Worm (Caenorhabditis elegans): ENCODE results near the gene T25B9.5.

The T25B9.5 gene

DNA sequence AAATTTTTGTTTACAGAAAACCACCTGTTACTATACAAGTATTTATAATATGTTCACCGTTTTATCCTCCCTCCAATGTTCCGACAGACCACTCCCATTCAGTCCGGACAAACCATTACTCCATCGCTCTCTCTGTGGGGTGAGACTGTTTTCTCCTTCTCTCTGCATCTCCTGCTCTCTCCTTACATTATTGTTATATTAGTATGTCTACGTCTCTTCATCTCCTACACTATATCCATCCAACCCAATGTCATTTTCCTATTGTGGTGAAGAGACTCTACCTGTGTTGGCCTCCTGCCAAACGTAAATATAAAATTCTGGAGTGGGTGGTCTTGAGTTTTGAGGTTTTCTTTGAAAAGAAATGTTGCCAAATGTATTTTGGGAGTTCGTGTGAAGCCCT, 40.0 kb downstream of the T25B9.5 start:
- TF ChIP-seq unc-55 (GFP tag; optimal IDR thresholded peaks at IDR 0.05), result no peak
- no peak for TF ChIP-seq unc-62 (GFP tag; optimal IDR thresholded peaks at IDR 0.05)
- peak; percentile 21 for TF ChIP-seq gmeb-1 (tag; optimal IDR thresholded peaks at IDR 0.05)
- TF ChIP-seq alr-1 (tag; optimal IDR thresholded peaks at IDR 0.05), result no peak
- peak; percentile 8 for TF ChIP-seq sma-3 (GFP tag; optimal IDR thresholded peaks at IDR 0.05)
- TF ChIP-seq mdl-1 (tag; optimal IDR thresholded peaks at IDR 0.05), result no peak
- TF ChIP-seq egl-27 (tag; optimal IDR thresholded peaks at IDR 0.05), result peak; percentile 21
- no peak for TF ChIP-seq skn-1 (tag; optimal IDR thresholded peaks at IDR 0.05)
- TF ChIP-seq elt-1 (tag; optimal IDR thresholded peaks at IDR 0.05), result no peak
- TF ChIP-seq fos-1 (tag; optimal IDR thresholded peaks at IDR 0.05), result peak; percentile 43
- TF ChIP-seq unc-39 (tag; optimal IDR thresholded peaks at IDR 0.05), result no peak
- TF ChIP-seq crh-2 (tag; optimal IDR thresholded peaks at IDR 0.05), result no peak
- TF ChIP-seq sem-4 (tag; optimal IDR thresholded peaks at IDR 0.05), result no peak
- no peak for TF ChIP-seq nhr-10 (tag; optimal IDR thresholded peaks at IDR 0.05)
- no peak for TF ChIP-seq lin-13 (GFP tag; optimal IDR thresholded peaks at IDR 0.05)
- TF ChIP-seq snpc-4 (tag; optimal IDR thresholded peaks at IDR 0.05), result no peak
- peak; percentile 46 for TF ChIP-seq sma-9 (GFP tag; optimal IDR thresholded peaks at IDR 0.05)
- no peak for TF ChIP-seq sma-9 (tag; optimal IDR thresholded peaks at IDR 0.05)
- TF ChIP-seq nhr-129 (tag; optimal IDR thresholded peaks at IDR 0.05), result peak; percentile 60
- no peak for TF ChIP-seq lsy-2 (tag; optimal IDR thresholded peaks at IDR 0.05)
- TF ChIP-seq peb-1 (tag; optimal IDR thresholded peaks at IDR 0.05), result no peak
- no peak for TF ChIP-seq nhr-77 (tag; optimal IDR thresholded peaks at IDR 0.05)
- peak; percentile 6 for TF ChIP-seq nhr-25 (tag; optimal IDR thresholded peaks at IDR 0.05)
- no peak for TF ChIP-seq lin-39 (tag; optimal IDR thresholded peaks at IDR 0.05)
- TF ChIP-seq ztf-4 (tag; optimal IDR thresholded peaks at IDR 0.05), result no peak
- peak; percentile 13 for TF ChIP-seq C34F6.9 (tag; optimal IDR thresholded peaks at IDR 0.05)
- no peak for TF ChIP-seq zag-1 (tag; optimal IDR thresholded peaks at IDR 0.05)
- no peak for TF ChIP-seq elt-3 (tag; optimal IDR thresholded peaks at IDR 0.05)
- no peak for TF ChIP-seq nhr-21 (tag; optimal IDR thresholded peaks at IDR 0.05)
- no peak for TF ChIP-seq nhr-6 (tag; optimal IDR thresholded peaks at IDR 0.05)
- TF ChIP-seq nhr-12 (tag; optimal IDR thresholded peaks at IDR 0.05), result no peak
- TF ChIP-seq ztf-11 (tag; optimal IDR thresholded peaks at IDR 0.05), result no peak
- no peak for TF ChIP-seq mbf-1 (tag; optimal IDR thresholded peaks at IDR 0.05)
- TF ChIP-seq nhr-237 (tag; optimal IDR thresholded peaks at IDR 0.05), result no peak
- TF ChIP-seq ZK546.5 (tag; optimal IDR thresholded peaks at IDR 0.05), result no peak

DNA sequence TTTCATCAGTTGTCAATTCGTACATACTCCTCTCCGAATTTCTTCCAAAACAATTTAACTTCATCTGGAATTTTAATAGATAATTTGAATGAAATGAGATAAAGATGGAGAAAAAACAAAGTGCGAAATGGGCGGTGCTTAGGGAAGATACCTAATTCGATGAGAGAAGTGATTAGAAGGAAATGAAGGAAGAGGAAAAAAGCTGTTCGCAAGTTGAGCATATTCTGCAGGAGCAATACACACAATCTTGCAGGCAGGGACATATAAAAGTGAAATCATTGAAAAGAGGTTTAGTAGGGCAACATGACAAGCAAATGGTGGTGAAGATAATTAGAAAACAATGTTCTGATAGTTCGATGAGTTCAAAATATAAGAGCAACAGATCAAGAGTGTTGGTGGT, 42.9 kb downstream of the T25B9.5 start, which contains the start of gene glb-21:
Gene glb-21 (minus strand): TSS at position 66 of the 400 bp plus-strand sequence.
- TF ChIP-seq nhr-6 (tag; optimal IDR thresholded peaks at IDR 0.05), result no peak
- no peak for TF ChIP-seq elt-1 (tag; optimal IDR thresholded peaks at IDR 0.05)
- TF ChIP-seq lsy-2 (tag; optimal IDR thresholded peaks at IDR 0.05), result no peak
- no peak for TF ChIP-seq lin-13 (GFP tag; optimal IDR thresholded peaks at IDR 0.05)
- TF ChIP-seq ZK546.5 (tag; optimal IDR thresholded peaks at IDR 0.05), result no peak
- TF ChIP-seq fos-1 (tag; optimal IDR thresholded peaks at IDR 0.05), result no peak
- TF ChIP-seq egl-27 (tag; optimal IDR thresholded peaks at IDR 0.05), result no peak

DNA sequence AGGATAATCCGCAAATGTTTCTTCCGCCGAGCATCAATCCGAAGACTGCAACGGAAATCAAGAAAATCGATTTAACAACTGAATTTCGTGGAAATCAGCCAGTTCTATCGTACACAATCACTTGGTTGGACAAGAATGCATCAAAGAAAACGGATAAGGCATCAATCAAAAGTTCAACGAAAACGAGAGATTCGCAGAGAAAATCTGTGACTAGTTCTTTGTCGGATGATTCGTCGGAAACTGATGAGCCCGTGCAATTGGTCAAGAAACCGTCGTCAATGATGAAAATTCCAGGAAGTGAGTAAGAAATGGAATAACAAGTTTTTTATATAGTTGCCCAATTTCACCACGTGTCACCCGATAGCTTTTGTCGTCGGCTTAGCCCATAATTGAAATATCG, 48.5 kb downstream of the T25B9.5 start, which contains the start of gene R102.6:
Gene R102.6 (minus strand): TSS at position 101 of the 400 bp plus-strand sequence.
- TF ChIP-seq nhr-25 (tag; optimal IDR thresholded peaks at IDR 0.05) (no peak), ceh-82 (tag; optimal IDR thresholded peaks at IDR 0.05) (no peak), mdl-1 (tag; optimal IDR thresholded peaks at IDR 0.05) (no peak), nhr-6 (tag; optimal IDR thresholded peaks at IDR 0.05) (no peak), sma-3 (GFP tag; optimal IDR thresholded peaks at IDR 0.05) (no peak), sma-9 (GFP tag; optimal IDR thresholded peaks at IDR 0.05) (no peak), sma-9 (tag; optimal IDR thresholded peaks at IDR 0.05) (no peak), snpc-4 (tag; optimal IDR thresholded peaks at IDR 0.05) (no peak), nhr-129 (tag; optimal IDR thresholded peaks at IDR 0.05) (no peak), ztf-4 (tag; optimal IDR thresholded peaks at IDR 0.05) (no peak), ceh-16 (tag; optimal IDR thresholded peaks at IDR 0.05) (no peak), gmeb-1 (tag; optimal IDR thresholded peaks at IDR 0.05) (no peak), mbf-1 (tag; optimal IDR thresholded peaks at IDR 0.05) (no peak), aly-2 (tag; optimal IDR thresholded peaks at IDR 0.05) (no peak), ztf-1 (GFP tag; conservative IDR thresholded peaks at IDR 0.05) (no peak), ZK546.5 (tag; optimal IDR thresholded peaks at IDR 0.05) (no peak), unc-39 (tag; optimal IDR thresholded peaks at IDR 0.05) (no peak), fos-1 (tag; optimal IDR thresholded peaks at IDR 0.05) (no peak)
